Fruit fly (Drosophila melanogaster) whole organism, embryonic: ENCODE data around the gene mRpS35.

Source experiments
- Bdp1 ChIP-seq: fragments of 200-800 bp; sonication (Bioruptor generic); optimal IDR thresholded peaks from 3 replicates; lab custom pipeline; 2016; ENCODE audit warnings: missing biosample characterization, missing genetic modification characterization
- Fer1 ChIP-seq: fragments of 200-800 bp; sonication (Bioruptor generic); optimal IDR thresholded peaks from 2 replicates; lab custom pipeline; 2017; ENCODE audit warnings: missing biosample characterization, mild to moderate bottlenecking, missing genetic modification characterization
- Oli ChIP-seq: fragments of 200-800 bp; sonication (Bioruptor generic); optimal IDR thresholded peaks from 2 replicates; lab custom pipeline; 2018; ENCODE audit warnings: missing biosample characterization, mild to moderate bottlenecking, missing genetic modification characterization, moderate library complexity
- bowl ChIP-seq: fragments of 200-800 bp; sonication (Bioruptor generic); IDR thresholded peaks from 2 replicates; pipeline ENCODE4 v1.3.6; 2022; ENCODE audit warnings: missing biosample characterization, missing genetic modification characterization
- br ChIP-seq: fragments of >200 bp; optimal IDR thresholded peaks from 2 replicates; lab custom pipeline; 2017
- crc ChIP-seq: fragments of 200-800 bp; sonication (Bioruptor generic); optimal IDR thresholded peaks from 2 replicates; lab custom pipeline; 2016; ENCODE audit warnings: missing biosample characterization, missing genetic modification characterization
- lbe ChIP-seq: fragments of 200-800 bp; sonication (Bioruptor generic); optimal IDR thresholded peaks from 2 replicates; lab custom pipeline; 2016; ENCODE audit warnings: missing biosample characterization, mild to moderate bottlenecking, missing genetic modification characterization
- tup ChIP-seq: fragments of 200-800 bp; sonication (Bioruptor generic); optimal IDR thresholded peaks from 2 replicates; lab custom pipeline; 2016; ENCODE audit warnings: missing biosample characterization, mild to moderate bottlenecking, missing genetic modification characterization, moderate library complexity

- TF ChIP-seq Fer1 (GFP tag; lab: Kevin White, UChicago), result peak; percentile 62
- no peak for TF ChIP-seq bowl
- peak; percentile 36 for TF ChIP-seq Oli (tag; lab: Kevin White, UChicago)
- no peak for TF ChIP-seq br (lab: Kevin White, UChicago)
- no peak for TF ChIP-seq tup
- no peak for TF ChIP-seq lbe
- no peak for TF ChIP-seq crc (GFP tag; lab: Kevin White, UChicago)
- no peak for TF ChIP-seq Bdp1 (GFP tag; lab: Kevin White, UChicago)
These were observed 18.5 kb downstream of the mRpS35 start for dm6 chr3L:2799110-2799618.
